Worm (Caenorhabditis elegans) whole organism, late embryonic: ENCODE results near the gene F17C11.11.

Experiments
- C08G9.2 ChIP-seq: sonication (generic microtip); optimal IDR thresholded peaks from 2 replicates; lab custom pipeline; 2016; ENCODE audit warnings: mild to moderate bottlenecking, missing genetic modification characterization, moderate library complexity, missing compliant biosample characterization
- ahr-1 ChIP-seq: sonication (generic microtip); optimal IDR thresholded peaks from 2 replicates; lab custom pipeline; 2016; ENCODE audit warnings: missing genetic modification characterization, missing compliant biosample characterization
- ceh-14 ChIP-seq: sonication (generic microtip); optimal IDR thresholded peaks from 2 replicates; lab custom pipeline; 2016; ENCODE audit warnings: missing genotype, missing genetic modification characterization, missing compliant biosample characterization
- ceh-18 ChIP-seq: sonication (generic microtip); optimal IDR thresholded peaks from 2 replicates; lab custom pipeline; 2016; ENCODE audit warnings: missing genetic modification characterization, missing compliant biosample characterization
- ceh-2 ChIP-seq: sonication (generic microtip); optimal IDR thresholded peaks from 2 replicates; lab custom pipeline; 2016; ENCODE audit warnings: missing genotype, missing genetic modification characterization, missing compliant biosample characterization
- ceh-22 ChIP-seq: sonication (generic microtip); optimal IDR thresholded peaks from 2 replicates; lab custom pipeline; 2017; ENCODE audit warnings: missing biosample characterization, missing genetic modification characterization
- ceh-24 ChIP-seq: sonication (generic microtip); optimal IDR thresholded peaks from 2 replicates; lab custom pipeline; 2016; ENCODE audit warnings: mild to moderate bottlenecking, missing genetic modification characterization, missing compliant biosample characterization
- ceh-31 ChIP-seq: sonication (generic microtip); optimal IDR thresholded peaks from 2 replicates; lab custom pipeline; 2016; ENCODE audit warnings: missing genetic modification characterization, missing compliant biosample characterization
- ceh-34 ChIP-seq: sonication (generic microtip); optimal IDR thresholded peaks from 2 replicates; lab custom pipeline; 2016; ENCODE audit warnings: mild to moderate bottlenecking, missing genetic modification characterization, missing compliant biosample characterization
- ceh-45 ChIP-seq: fragments of 200-800 bp; sonication (Bioruptor generic); IDR thresholded peaks from 2 replicates; pipeline ENCODE4 v1.3.6; 2022; ENCODE audit warnings: missing genetic modification reagents, missing genetic modification characterization, missing compliant biosample characterization
- ceh-6 ChIP-seq: fragments of 200-800 bp; sonication (Bioruptor generic); optimal IDR thresholded peaks from 2 replicates; lab custom pipeline; 2018; ENCODE audit warnings: mild to moderate bottlenecking, missing genetic modification characterization, missing compliant biosample characterization
- che-1 ChIP-seq: sonication (generic microtip); optimal IDR thresholded peaks from 2 replicates; lab custom pipeline; 2016; ENCODE audit warnings: mild to moderate bottlenecking, missing genetic modification characterization, missing compliant biosample characterization
- dve-1 ChIP-seq: sonication (generic microtip); optimal IDR thresholded peaks from 2 replicates; lab custom pipeline; 2017; ENCODE audit warnings: antibody characterized with exemption, mild to moderate bottlenecking, missing genetic modification characterization, missing compliant biosample characterization
- elt-2 ChIP-seq: sonication (generic microtip); optimal IDR thresholded peaks from 2 replicates; lab custom pipeline; 2016; ENCODE audit warnings: missing genetic modification reagents, missing genetic modification characterization, missing compliant biosample characterization
- elt-4 ChIP-seq: sonication (generic microtip); optimal IDR thresholded peaks from 2 replicates; lab custom pipeline; 2016; ENCODE audit warnings: missing genetic modification characterization, missing compliant biosample characterization
- ets-4 ChIP-seq: sonication (generic microtip); optimal IDR thresholded peaks from 2 replicates; lab custom pipeline; 2016; ENCODE audit warnings: missing genetic modification characterization, missing compliant biosample characterization
- eyg-1 ChIP-seq: sonication (generic microtip); optimal IDR thresholded peaks from 2 replicates; lab custom pipeline; 2016; ENCODE audit warnings: missing genotype, missing genetic modification characterization, missing compliant biosample characterization
- fkh-6 ChIP-seq: sonication (generic microtip); optimal IDR thresholded peaks from 2 replicates; lab custom pipeline; 2016; ENCODE audit warnings: missing genetic modification characterization, missing compliant biosample characterization
- gmeb-2 ChIP-seq: sonication (generic microtip); optimal IDR thresholded peaks from 2 replicates; lab custom pipeline; 2016; ENCODE audit warnings: missing genetic modification characterization, inconsistent platforms, missing compliant biosample characterization
- hlh-8 ChIP-seq: sonication (generic microtip); optimal IDR thresholded peaks from 2 replicates; lab custom pipeline; 2016; ENCODE audit warnings: missing genotype, missing genetic modification characterization, missing compliant biosample characterization
- madf-2 ChIP-seq: sonication (generic microtip); optimal IDR thresholded peaks from 2 replicates; lab custom pipeline; 2017; ENCODE audit warnings: missing genetic modification characterization, missing compliant biosample characterization
- nfya-1 ChIP-seq: sonication (generic microtip); optimal IDR thresholded peaks from 2 replicates; lab custom pipeline; 2017; ENCODE audit warnings: missing genetic modification characterization, mild to moderate bottlenecking, missing compliant biosample characterization, antibody characterized with exemption, moderate library complexity
- nhr-11 ChIP-seq: fragments of 150-350 bp; optimal IDR thresholded peaks from 2 replicates; lab custom pipeline; 2014; ENCODE audit warnings: missing biosample characterization, missing genetic modification characterization
- nhr-232 ChIP-seq: sonication (generic microtip); optimal IDR thresholded peaks from 2 replicates; lab custom pipeline; 2016; ENCODE audit warnings: missing genetic modification characterization, missing compliant biosample characterization
- odd-2 ChIP-seq: sonication (generic microtip); optimal IDR thresholded peaks from 2 replicates; lab custom pipeline; 2017; ENCODE audit warnings: antibody characterized with exemption, mild to moderate bottlenecking, missing genetic modification characterization, missing compliant biosample characterization
- pag-3 ChIP-seq: sonication (generic microtip); optimal IDR thresholded peaks from 2 replicates; lab custom pipeline; 2016; ENCODE audit warnings: missing compliant biosample characterization, missing genetic modification characterization, borderline replicate concordance
- pax-1 ChIP-seq: fragments of 150-350 bp; optimal IDR thresholded peaks from 2 replicates; lab custom pipeline; 2014; ENCODE audit warnings: missing biosample characterization, missing genetic modification characterization
- pqm-1 ChIP-seq: sonication (generic microtip); optimal IDR thresholded peaks from 2 replicates; lab custom pipeline; 2016; ENCODE audit warnings: missing genetic modification characterization, missing compliant biosample characterization
- pros-1 ChIP-seq: fragments of 150-350 bp; optimal IDR thresholded peaks from 2 replicates; lab custom pipeline; 2014; ENCODE audit warnings: missing biosample characterization, missing genetic modification reagents, missing genetic modification characterization
- sox-2 ChIP-seq: fragments of 200-800 bp; sonication (Bioruptor generic); IDR thresholded peaks from 2 replicates; pipeline ENCODE4 v1.3.6; 2022; ENCODE audit warnings: missing genetic modification reagents, missing genetic modification characterization, missing compliant biosample characterization
- sox-4 ChIP-seq: sonication (generic microtip); optimal IDR thresholded peaks from 2 replicates; lab custom pipeline; 2017; ENCODE audit warnings: mild to moderate bottlenecking, missing genetic modification characterization, inconsistent platforms, missing compliant biosample characterization
- tbx-2 ChIP-seq: sonication (generic microtip); optimal IDR thresholded peaks from 2 replicates; lab custom pipeline; 2016; ENCODE audit warnings: missing genetic modification characterization, missing compliant biosample characterization
- ttx-3 ChIP-seq: sonication (generic microtip); optimal IDR thresholded peaks from 2 replicates; lab custom pipeline; 2016; ENCODE audit warnings: missing genetic modification reagents, missing genetic modification characterization, missing compliant biosample characterization
- unc-3 ChIP-seq, 2 experiments: fragments of 200-800 bp in 1 of 2; sonication (Bioruptor generic) in 1 of 2; sonication (generic microtip) in 1 of 2; conservative IDR thresholded peaks in 1 of 2; optimal IDR thresholded peaks in 1 of 2; 2 replicates each; pipeline versions ENCODE4 v1.3.6 to Lab custom; 2016 to 2022; ENCODE audit warnings: missing compliant biosample characterization in 2 of 2, missing genetic modification characterization in 2 of 2, missing genetic modification reagents in 1 of 2
- ztf-16 ChIP-seq: sonication (generic microtip); optimal IDR thresholded peaks from 2 replicates; lab custom pipeline; 2017; ENCODE audit warnings: missing genetic modification characterization, missing compliant biosample characterization

Gene F17C11.11

ce11 chrV:10938739-10939138, at the start of gene F17C11.11:
Gene F17C11.11 (minus strand): TSS chrV:10938817.
- TF ChIP-seq gmeb-2 (no peak), tbx-2 (tag; lab: Kevin White, UChicago) (no peak), dve-1 (no peak), ceh-22 (tag; lab: Kevin White, UChicago) (no peak), pros-1 (tag; lab: Kevin White, UChicago) (no peak), ceh-6 (GFP tag; lab: Kevin White, UChicago) (no peak), ceh-14 (tag; lab: Kevin White, UChicago) (no peak), ceh-31 (tag; lab: Kevin White, UChicago) (no peak)

- TF ChIP-seq sox-4: no peak
- no peak for TF ChIP-seq elt-2
- TF ChIP-seq hlh-8: no peak
- no peak for TF ChIP-seq elt-4
- TF ChIP-seq ztf-16: no peak
- TF ChIP-seq ahr-1: no peak
- TF ChIP-seq sox-2: no peak
- no peak for TF ChIP-seq nhr-232 (tag; lab: Kevin White, UChicago)
- no peak for TF ChIP-seq pag-3 (tag; lab: Kevin White, UChicago)
- no peak for TF ChIP-seq odd-2 (tag; lab: Kevin White, UChicago)
- TF ChIP-seq ceh-24 (tag; lab: Kevin White, UChicago): no peak
- no peak for TF ChIP-seq ceh-6 (GFP tag; lab: Kevin White, UChicago)
- no peak for TF ChIP-seq ceh-31 (tag; lab: Kevin White, UChicago)
- no peak for TF ChIP-seq fkh-6 (tag; lab: Kevin White, UChicago)
Measured at ce11 chrV:10981113-10981512, 42.5 kb upstream of the F17C11.11 start, which contains the start of gene fig-1. Gene fig-1 (minus strand): TSS chrV:10981213.

- TF ChIP-seq ceh-14 (tag; lab: Kevin White, UChicago) (no peak), nhr-11 (tag; lab: Kevin White, UChicago) (no peak), ceh-34 (tag; lab: Kevin White, UChicago) (no peak), ets-4 (no peak), pag-3 (tag; lab: Kevin White, UChicago) (no peak), gmeb-2 (no peak), pqm-1 (tag; lab: Kevin White, UChicago) (no peak), fkh-6 (tag; lab: Kevin White, UChicago) (no peak), ttx-3 (no peak), nfya-1 (tag; lab: Kevin White, UChicago) (no peak), pros-1 (tag; lab: Kevin White, UChicago) (no peak)
Measured at ce11 chrV:10975091-10975490, 36.5 kb upstream of the F17C11.11 start.

- TF ChIP-seq unc-3 (GFP tag; conservative IDR thresholded peaks at IDR 0.05; lab: Robert Waterston, UW) (no peak), unc-3 (tag; optimal IDR thresholded peaks at IDR 0.05; lab: Kevin White, UChicago) (no peak), sox-2 (no peak), pax-1 (tag; lab: Kevin White, UChicago) (no peak), ceh-18 (no peak), ahr-1 (no peak), che-1 (tag; lab: Kevin White, UChicago) (no peak), madf-2 (tag; lab: Kevin White, UChicago) (no peak), ceh-24 (tag; lab: Kevin White, UChicago) (no peak), ceh-31 (tag; lab: Kevin White, UChicago) (no peak), elt-4 (no peak), pag-3 (tag; lab: Kevin White, UChicago) (no peak), C08G9.2 (tag; lab: Kevin White, UChicago) (no peak), ceh-45 (GFP tag; lab: Robert Waterston, UW) (no peak), tbx-2 (tag; lab: Kevin White, UChicago) (no peak), eyg-1 (tag; lab: Kevin White, UChicago) (no peak), ceh-2 (tag; lab: Kevin White, UChicago) (no peak), sox-4 (no peak)
Measured at ce11 chrV:10970930-10971329, 32.3 kb upstream of the F17C11.11 start.
